Worm (Caenorhabditis elegans) whole organism, L3 larva: ENCODE data around the gene F16F9.1.

Source experiments
- R02D3.7 ChIP-seq: fragments of 150-350 bp; optimal IDR thresholded peaks from 2 replicates; lab custom pipeline; 2014; ENCODE audit warnings: missing biosample characterization, missing genetic modification characterization
- aly-2 ChIP-seq: fragments of 150-350 bp; optimal IDR thresholded peaks from 2 replicates; lab custom pipeline; 2014; ENCODE audit warnings: missing biosample characterization, missing genetic modification characterization
- ama-1 ChIP-seq: fragments of 150-350 bp; optimal IDR thresholded peaks from 2 replicates; lab custom pipeline; 2018
- ceh-28 ChIP-seq: fragments of 150-350 bp; optimal IDR thresholded peaks from 2 replicates; lab custom pipeline; 2014; ENCODE audit warnings: missing biosample characterization, missing genetic modification reagents, missing genetic modification characterization
- ceh-82 ChIP-seq: fragments of 150-350 bp; optimal IDR thresholded peaks from 2 replicates; lab custom pipeline; 2014; ENCODE audit warnings: missing biosample characterization, missing genetic modification characterization
- ceh-9 ChIP-seq: sonication (generic microtip); optimal IDR thresholded peaks from 2 replicates; lab custom pipeline; 2018; ENCODE audit warnings: missing biosample characterization, missing genetic modification characterization
- daf-12 ChIP-seq: fragments of 150-350 bp; optimal IDR thresholded peaks from 2 replicates; lab custom pipeline; 2014; ENCODE audit warnings: missing biosample characterization, missing genetic modification reagents, missing genetic modification characterization
- elt-1 ChIP-seq: fragments of 150-350 bp; optimal IDR thresholded peaks from 2 replicates; lab custom pipeline; 2014; ENCODE audit warnings: missing biosample characterization, missing genetic modification characterization
- elt-2 ChIP-seq: sonication (generic microtip); optimal IDR thresholded peaks from 2 replicates; lab custom pipeline; 2016; ENCODE audit warnings: missing genetic modification reagents, mild to moderate bottlenecking, missing genetic modification characterization, missing compliant biosample characterization
- elt-3 ChIP-seq, 3 experiments: fragments of 150-350 bp in 1 of 3; sonication (generic microtip) in 2 of 3; optimal IDR thresholded peaks; 2 replicates in 2 of 3; 4 replicates in 1 of 3; lab custom pipeline; 2014 to 2017; ENCODE audit warnings: missing biosample characterization in 3 of 3, missing genetic modification characterization in 3 of 3
- fkh-10 ChIP-seq: sonication (generic microtip); optimal IDR thresholded peaks from 2 replicates; lab custom pipeline; 2017; ENCODE audit warnings: missing biosample characterization, missing genetic modification reagents, missing genetic modification characterization
- fos-1 ChIP-seq: fragments of 150-350 bp; optimal IDR thresholded peaks from 2 replicates; lab custom pipeline; 2014; ENCODE audit warnings: missing biosample characterization, missing genetic modification characterization
- hmg-11 ChIP-seq: sonication (generic microtip); optimal IDR thresholded peaks from 2 replicates; lab custom pipeline; 2016; ENCODE audit warnings: missing genetic modification characterization, missing compliant biosample characterization
- jun-1 ChIP-seq: fragments of 150-350 bp; optimal IDR thresholded peaks from 2 replicates; lab custom pipeline; 2014; ENCODE audit warnings: missing biosample characterization, missing genetic modification reagents, missing genetic modification characterization
- lin-39 ChIP-seq: fragments of 150-350 bp; optimal IDR thresholded peaks from 2 replicates; lab custom pipeline; 2018; ENCODE audit warnings: missing biosample characterization, missing genetic modification reagents, missing genetic modification characterization
- lsy-12 ChIP-seq: sonication (generic microtip); optimal IDR thresholded peaks from 2 replicates; lab custom pipeline; 2016; ENCODE audit warnings: mild to moderate bottlenecking, missing genetic modification characterization, missing compliant biosample characterization
- mdl-1 ChIP-seq: fragments of 150-350 bp; optimal IDR thresholded peaks from 2 replicates; lab custom pipeline; 2014; ENCODE audit warnings: missing biosample characterization, missing genetic modification characterization
- nfya-1 ChIP-seq: sonication (generic microtip); optimal IDR thresholded peaks from 2 replicates; lab custom pipeline; 2017; ENCODE audit warnings: missing genetic modification characterization, mild to moderate bottlenecking, missing compliant biosample characterization, antibody characterized with exemption, moderate library complexity; ENCODE audit not compliant: insufficient read depth
- nhr-11 ChIP-seq: fragments of 150-350 bp; optimal IDR thresholded peaks from 2 replicates; lab custom pipeline; 2014; ENCODE audit warnings: missing biosample characterization, missing genetic modification characterization
- nhr-23 ChIP-seq: fragments of 150-350 bp; optimal IDR thresholded peaks from 2 replicates; lab custom pipeline; 2014; ENCODE audit warnings: missing biosample characterization, missing genetic modification reagents, missing genetic modification characterization
- nhr-25 ChIP-seq: sonication (generic microtip); optimal IDR thresholded peaks from 2 replicates; lab custom pipeline; 2017; ENCODE audit warnings: missing biosample characterization, missing genetic modification characterization
- nhr-43 ChIP-seq: sonication (generic microtip); optimal IDR thresholded peaks from 2 replicates; lab custom pipeline; 2016; ENCODE audit warnings: mild to moderate bottlenecking, missing genetic modification characterization, missing compliant biosample characterization; ENCODE audit not compliant: poor library complexity, severe bottlenecking
- nhr-76 ChIP-seq: fragments of 150-350 bp; sonication (generic microtip); optimal IDR thresholded peaks from 5 replicates; lab custom pipeline; 2014; ENCODE audit warnings: missing biosample characterization, missing genetic modification characterization
- nhr-77 ChIP-seq: fragments of 150-350 bp; optimal IDR thresholded peaks from 2 replicates; lab custom pipeline; 2014; ENCODE audit warnings: missing biosample characterization, missing genetic modification characterization
- pha-4 ChIP-seq: fragments of 150-350 bp; optimal IDR thresholded peaks from 2 replicates; lab custom pipeline; 2014; ENCODE audit warnings: missing biosample characterization, missing genetic modification reagents, missing genetic modification characterization
- pqm-1 ChIP-seq: fragments of 150-350 bp; optimal IDR thresholded peaks from 2 replicates; lab custom pipeline; 2017; ENCODE audit warnings: missing biosample characterization, missing genetic modification characterization, inconsistent platforms
- skn-1 ChIP-seq: fragments of 150-350 bp; optimal IDR thresholded peaks from 2 replicates; lab custom pipeline; 2014; ENCODE audit warnings: missing biosample characterization, missing genetic modification characterization
- snpc-4 ChIP-seq: fragments of 150-350 bp; optimal IDR thresholded peaks from 2 replicates; lab custom pipeline; 2014; ENCODE audit warnings: missing biosample characterization, missing genetic modification characterization
- tbx-2 ChIP-seq: sonication (generic microtip); optimal IDR thresholded peaks from 2 replicates; lab custom pipeline; 2016; ENCODE audit warnings: mild to moderate bottlenecking, missing genetic modification characterization, missing compliant biosample characterization
- unc-62 ChIP-seq: fragments of 150-350 bp; sonication (generic microtip); optimal IDR thresholded peaks from 4 replicates; lab custom pipeline; 2014; ENCODE audit warnings: missing biosample characterization, missing genetic modification reagents, missing genetic modification characterization
- zag-1 ChIP-seq: fragments of 150-350 bp; optimal IDR thresholded peaks from 2 replicates; lab custom pipeline; 2014; ENCODE audit warnings: missing biosample characterization, missing genetic modification characterization
- ztf-11 ChIP-seq: fragments of 150-350 bp; optimal IDR thresholded peaks from 2 replicates; lab custom pipeline; 2014; ENCODE audit warnings: missing biosample characterization, missing genetic modification characterization
- ztf-4 ChIP-seq: fragments of 150-350 bp; optimal IDR thresholded peaks from 2 replicates; lab custom pipeline; 2014; ENCODE audit warnings: missing biosample characterization, missing genetic modification characterization

F16F9.1 gene

DNA sequence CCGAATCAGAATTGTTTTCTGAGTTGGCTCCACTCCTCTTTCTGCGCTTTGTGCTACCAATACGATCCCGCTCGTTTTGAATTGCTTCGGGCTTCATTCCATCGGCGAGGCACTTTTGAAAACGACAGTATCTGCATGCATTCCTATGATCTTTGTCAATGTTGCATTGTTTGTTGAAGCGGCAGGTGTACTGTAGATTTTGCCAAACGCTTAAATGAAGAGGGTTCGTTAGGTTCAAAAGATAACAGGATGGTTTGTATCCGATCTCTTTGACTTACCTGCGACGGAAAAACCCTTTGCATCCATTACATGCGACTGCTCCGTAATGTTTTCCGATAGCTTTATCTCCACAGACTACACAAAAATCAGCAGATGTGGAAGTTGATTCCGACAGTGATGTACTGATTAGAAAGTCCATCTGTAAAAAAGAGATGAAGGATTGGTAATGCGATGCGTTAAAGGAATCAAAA is 29.6 kb downstream of the F16F9.1 start, which contains the start of gene nhr-14:
nhr-14 (minus strand) TSS at position 420 of the 470 bp plus-strand sequence.
- TF ChIP-seq nhr-25 (peak; percentile 16), lin-39 (no peak)

DNA sequence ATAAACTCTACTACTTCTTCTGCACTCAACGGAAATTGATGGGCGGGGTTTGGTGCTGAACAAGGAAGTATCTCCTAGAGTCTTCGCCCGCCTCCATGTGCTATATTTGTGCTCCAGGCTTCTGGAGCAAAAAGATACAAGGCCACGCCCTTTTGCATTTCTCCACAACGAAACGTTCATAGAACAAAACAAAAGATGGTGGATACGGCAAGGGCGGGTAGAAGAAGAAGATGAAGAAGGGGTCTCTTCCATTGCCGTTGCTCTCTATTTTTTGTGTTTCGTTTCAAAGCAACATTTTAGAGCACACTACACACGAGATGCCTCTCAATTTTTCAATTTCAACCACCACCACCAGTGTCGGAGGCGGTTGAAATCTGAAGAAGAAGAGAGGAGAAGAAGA is 30.1 kb downstream of the F16F9.1 start:
- TF ChIP-seq nhr-77 (tag; lab: Kevin White, UChicago) = no peak
- TF ChIP-seq fkh-10 (GFP tag; lab: Kevin White, UChicago) = peak; percentile 73
- no peak for TF ChIP-seq lsy-12 (tag; lab: Kevin White, UChicago)
- TF ChIP-seq fos-1 = no peak
- no peak for TF ChIP-seq aly-2 (tag; lab: Kevin White, UChicago)
- TF ChIP-seq mdl-1 (tag; lab: Kevin White, UChicago) = peak; percentile 50
- peak; percentile 1 for TF ChIP-seq unc-62
- peak; percentile 25 for TF ChIP-seq hmg-11
- TF ChIP-seq ztf-11 (tag; lab: Kevin White, UChicago) = no peak
- TF ChIP-seq skn-1 = no peak
- no peak for TF ChIP-seq nhr-43 (tag; lab: Kevin White, UChicago)
- peak; percentile 34 for TF ChIP-seq lin-39
- no peak for TF ChIP-seq pha-4 (tag; lab: Kevin White, UChicago)
- no peak for TF ChIP-seq nhr-23 (tag; lab: Kevin White, UChicago)
- TF ChIP-seq elt-2 = no peak
- no peak for TF ChIP-seq nhr-76 (tag; lab: Kevin White, UChicago)
- TF ChIP-seq daf-12 (tag; lab: Kevin White, UChicago) = no peak
- TF ChIP-seq elt-3 (tag; optimal IDR thresholded peaks at IDR 0.05; lab: Kevin White, UChicago) = no peak
- no peak for TF ChIP-seq pqm-1 (tag; lab: Kevin White, UChicago)

DNA sequence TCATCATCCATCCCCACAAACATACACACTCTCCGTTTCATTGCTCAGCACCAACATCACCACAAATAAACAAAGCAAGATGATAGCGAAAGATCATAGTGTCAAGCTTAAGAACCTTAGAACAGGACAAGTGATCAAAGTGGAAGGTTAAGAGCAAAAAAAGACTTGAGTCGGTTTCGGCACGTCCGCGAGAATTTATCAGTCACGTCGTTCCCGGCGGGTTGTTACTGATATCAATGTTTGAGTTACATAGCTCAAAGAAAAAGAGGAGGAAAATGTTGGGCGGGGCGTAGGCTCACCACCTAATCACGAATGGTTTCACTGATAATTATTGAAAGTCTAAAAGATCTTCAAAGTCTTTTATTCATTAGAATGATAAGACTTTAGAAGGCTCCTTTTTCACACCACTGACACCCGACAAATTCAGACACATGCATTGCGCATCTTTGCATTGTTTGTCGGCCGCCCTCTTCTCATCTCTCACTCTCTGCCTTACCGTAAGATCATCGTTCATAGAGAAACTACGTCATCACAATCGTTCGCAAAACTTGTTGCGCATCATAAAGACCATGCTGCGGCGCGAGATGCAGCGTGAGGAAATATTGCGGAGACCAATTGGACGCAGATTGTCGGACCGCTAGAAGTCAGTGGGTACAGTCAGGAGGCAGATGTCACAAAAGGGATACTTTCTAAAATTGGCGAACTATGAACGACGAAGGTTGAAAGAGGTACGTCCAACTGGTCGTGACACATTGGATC is 31.0 kb downstream of the F16F9.1 start:
- TF ChIP-seq ceh-9 (tag; lab: Kevin White, UChicago) = no peak
- peak in 2 of 3 experiments; percentile 77 to 90 for TF ChIP-seq elt-3 (tag; optimal IDR thresholded peaks at IDR 0.05; lab: Kevin White, UChicago)
- TF ChIP-seq jun-1 = peak; percentile 59
- TF ChIP-seq ztf-4 (tag; lab: Kevin White, UChicago) = peak; percentile 59
- no peak for TF ChIP-seq zag-1 (tag; lab: Kevin White, UChicago)
- TF ChIP-seq lsy-12 (tag; lab: Kevin White, UChicago) = peak; percentile 81
- TF ChIP-seq tbx-2 = peak; percentile 88
- TF ChIP-seq ztf-11 (tag; lab: Kevin White, UChicago) = no peak
- peak; percentile 79 for TF ChIP-seq ceh-28 (tag; lab: Kevin White, UChicago)
- no peak for TF ChIP-seq nhr-11 (tag; lab: Kevin White, UChicago)
- peak; percentile 74 for TF ChIP-seq mdl-1 (tag; lab: Kevin White, UChicago)
- TF ChIP-seq snpc-4 (tag; lab: Kevin White, UChicago) = peak; percentile 63
- peak; percentile 74 for TF ChIP-seq elt-2
- peak; percentile 98 for TF ChIP-seq nhr-23 (tag; lab: Kevin White, UChicago)
- TF ChIP-seq unc-62 = peak; percentile 91
- TF ChIP-seq nhr-43 (tag; lab: Kevin White, UChicago) = peak; percentile 99
- TF ChIP-seq nhr-76 (tag; lab: Kevin White, UChicago) = peak; percentile 46
- TF ChIP-seq R02D3.7 = peak; percentile 24
- peak; percentile 47 for TF ChIP-seq elt-1 (tag; lab: Kevin White, UChicago)
- peak; percentile 39 for TF ChIP-seq ama-1 (lab: Kevin White, UChicago)
- no peak for TF ChIP-seq fos-1
- peak; percentile 66 for TF ChIP-seq nfya-1
- peak; percentile 99 for TF ChIP-seq nhr-25
- no peak for TF ChIP-seq lin-39
- TF ChIP-seq ceh-82 (tag; lab: Kevin White, UChicago) = peak; percentile 5
- TF ChIP-seq hmg-11 = peak; percentile 5

DNA sequence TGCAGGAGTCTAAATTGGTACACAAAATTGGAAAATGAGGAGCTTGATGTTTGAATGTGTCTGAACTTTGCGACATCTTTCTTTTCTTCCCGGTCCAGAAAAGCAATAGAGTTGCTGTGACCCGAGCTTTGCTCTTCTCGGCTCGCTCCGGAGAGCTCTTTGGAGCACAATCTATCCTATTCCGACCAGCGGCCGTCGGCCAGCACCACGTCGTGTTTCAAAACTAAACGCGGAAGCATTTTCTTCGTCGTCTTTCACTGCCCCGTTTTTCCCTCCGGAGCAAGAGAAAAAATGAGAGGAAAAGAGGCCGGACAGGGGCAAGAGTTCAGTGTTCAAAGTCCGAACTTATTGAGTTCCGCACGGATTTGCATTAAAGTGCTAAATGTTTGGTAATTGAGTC is 32.8 kb downstream of the F16F9.1 start:
- TF ChIP-seq elt-3 (tag; optimal IDR thresholded peaks at IDR 0.05; lab: Kevin White, UChicago) (no peak), fkh-10 (GFP tag; lab: Kevin White, UChicago) (peak; percentile 25), nfya-1 (peak; percentile 41), tbx-2 (peak; percentile 6)
- TF ChIP-seq, all 47 proteins: peak for 3
